Fruit fly (Drosophila melanogaster) whole organism, adult: ENCODE measurements around the gene CG34447.

ENCODE experiments used
- CG11617 ChIP-seq: fragments of 200-800 bp; sonication (Bioruptor generic); optimal IDR thresholded peaks from 2 replicates; lab custom pipeline; 2017; ENCODE audit warnings: mild to moderate bottlenecking, missing biosample characterization, missing genetic modification reagents, missing genetic modification characterization
- CG12768 ChIP-seq: fragments of 200-800 bp; sonication (Bioruptor generic); optimal IDR thresholded peaks from 2 replicates; lab custom pipeline; 2017; ENCODE audit warnings: missing biosample characterization, missing genetic modification characterization, mild to moderate bottlenecking, moderate library complexity, missing genetic modification reagents
- CG14711 ChIP-seq: fragments of 200-800 bp; sonication (Bioruptor generic); optimal IDR thresholded peaks from 2 replicates; lab custom pipeline; 2018; ENCODE audit warnings: missing biosample characterization, mild to moderate bottlenecking, missing genetic modification characterization, moderate library complexity
- CG1620 ChIP-seq: fragments of 200-800 bp; sonication (Bioruptor generic); optimal IDR thresholded peaks from 2 replicates; lab custom pipeline; 2016; ENCODE audit warnings: missing biosample characterization, missing genetic modification characterization
- CG33017 ChIP-seq: fragments of 200-800 bp; sonication (Bioruptor generic); optimal IDR thresholded peaks from 2 replicates; lab custom pipeline; 2018; ENCODE audit warnings: missing biosample characterization, mild to moderate bottlenecking, missing genetic modification characterization, moderate library complexity
- CG5204 ChIP-seq: fragments of 200-800 bp; sonication (Bioruptor generic); optimal IDR thresholded peaks from 2 replicates; lab custom pipeline; 2016; ENCODE audit warnings: missing biosample characterization, missing genetic modification characterization
- CG7045 ChIP-seq: fragments of 200-800 bp; sonication (Bioruptor generic); optimal IDR thresholded peaks from 2 replicates; lab custom pipeline; 2017; ENCODE audit warnings: missing biosample characterization, mild to moderate bottlenecking, missing genetic modification characterization
- CG7101 ChIP-seq: fragments of 200-800 bp; sonication (Bioruptor generic); optimal IDR thresholded peaks from 2 replicates; lab custom pipeline; 2018; ENCODE audit warnings: missing biosample characterization, mild to moderate bottlenecking, missing genetic modification characterization, moderate library complexity
- Clk ChIP-seq: fragments of 200-800 bp; sonication (Bioruptor generic); optimal IDR thresholded peaks from 2 replicates; lab custom pipeline; 2017; ENCODE audit warnings: missing biosample characterization, missing genetic modification characterization
- Crg-1 ChIP-seq: fragments of 200-800 bp; sonication (Bioruptor generic); optimal IDR thresholded peaks from 2 replicates; lab custom pipeline; 2016; ENCODE audit warnings: missing biosample characterization, missing genetic modification characterization
- Hr96 ChIP-seq: fragments of 200-800 bp; sonication (Bioruptor generic); optimal IDR thresholded peaks from 2 replicates; lab custom pipeline; 2016; ENCODE audit warnings: missing biosample characterization, missing genetic modification characterization
- Mnt ChIP-seq: fragments of 200-800 bp; sonication (Bioruptor generic); optimal IDR thresholded peaks from 2 replicates; lab custom pipeline; 2016; ENCODE audit warnings: missing biosample characterization, mild to moderate bottlenecking, missing genetic modification characterization
- bab1 ChIP-seq: fragments of 200-800 bp; sonication (Bioruptor generic); optimal IDR thresholded peaks from 3 replicates; lab custom pipeline; 2019; ENCODE audit warnings: missing biosample characterization, mild to moderate bottlenecking, missing genetic modification characterization, moderate library complexity
- cic ChIP-seq: fragments of 200-800 bp; sonication (Bioruptor generic); optimal IDR thresholded peaks from 2 replicates; lab custom pipeline; 2017; ENCODE audit warnings: missing biosample characterization, mild to moderate bottlenecking, missing genetic modification characterization, moderate library complexity
- cnc ChIP-seq, 2 experiments: fragments of >200 bp; optimal IDR thresholded peaks; 2 replicates each; lab custom pipeline; 2017
- kay ChIP-seq: fragments of 200-800 bp; sonication (Bioruptor generic); peaks from one replicate; lab custom pipeline; 2016; ENCODE audit warnings: missing biosample characterization, missing genetic modification characterization, borderline replicate concordance
- ovo ChIP-seq: fragments of 200-800 bp; sonication (Bioruptor generic); optimal IDR thresholded peaks from 2 replicates; lab custom pipeline; 2016; ENCODE audit warnings: missing biosample characterization, missing genetic modification characterization
- pad ChIP-seq: fragments of 200-800 bp; sonication (Bioruptor generic); optimal IDR thresholded peaks from 3 replicates; lab custom pipeline; 2017; ENCODE audit warnings: missing biosample characterization, missing genetic modification characterization, mild to moderate bottlenecking, moderate library complexity, missing genetic modification reagents
- tj ChIP-seq: fragments of 200-800 bp; sonication (Bioruptor generic); optimal IDR thresholded peaks from 3 replicates; lab custom pipeline; 2017; ENCODE audit warnings: missing biosample characterization, mild to moderate bottlenecking, missing genetic modification characterization, moderate library complexity
- toe ChIP-seq: fragments of 200-800 bp; sonication (Bioruptor generic); optimal IDR thresholded peaks from 2 replicates; lab custom pipeline; 2016; ENCODE audit warnings: missing biosample characterization, missing genetic modification characterization

CG34447 gene

dm6 chr2L:2391321-2391720, 28.5 kb downstream of the CG34447 start, which contains the start of gene CG46448:
CG46448 (plus strand) TSS chr2L:2391660.
- TF ChIP-seq CG7045 (GFP tag; lab: Kevin White, UChicago) (no peak), CG12768 (GFP tag; lab: Kevin White, UChicago) (no peak), Hr96 (GFP tag; lab: Kevin White, UChicago) (no peak), CG7101 (tag; lab: Kevin White, UChicago) (no peak), bab1 (GFP tag; lab: Kevin White, UChicago) (no peak), cnc (optimal IDR thresholded peaks at IDR 0.05; lab: Kevin White, UChicago) (no peak), CG33017 (tag; lab: Kevin White, UChicago) (no peak)

dm6 chr2L:2390589-2390988, 29.2 kb downstream of the CG34447 start, which contains the start of gene CG43750:
CG43750 (minus strand) TSS chr2L:2390689.
- TF ChIP-seq CG1620 (no peak), kay (GFP tag; lab: Kevin White, UChicago) (no peak), toe (no peak), Clk (no peak), ovo (GFP tag; lab: Kevin White, UChicago) (no peak), tj (GFP tag; lab: Kevin White, UChicago) (no peak), CG5204 (no peak), Crg-1 (GFP tag; lab: Kevin White, UChicago) (no peak), cic (GFP tag; lab: Kevin White, UChicago) (no peak), CG11617 (GFP tag; lab: Kevin White, UChicago) (no peak), cnc (optimal IDR thresholded peaks at IDR 0.05; lab: Kevin White, UChicago) (no peak), Mnt (GFP tag; lab: Kevin White, UChicago) (no peak), CG7045 (GFP tag; lab: Kevin White, UChicago) (no peak), pad (no peak), CG33017 (tag; lab: Kevin White, UChicago) (no peak), CG12768 (GFP tag; lab: Kevin White, UChicago) (no peak), bab1 (GFP tag; lab: Kevin White, UChicago) (no peak)

DNA sequence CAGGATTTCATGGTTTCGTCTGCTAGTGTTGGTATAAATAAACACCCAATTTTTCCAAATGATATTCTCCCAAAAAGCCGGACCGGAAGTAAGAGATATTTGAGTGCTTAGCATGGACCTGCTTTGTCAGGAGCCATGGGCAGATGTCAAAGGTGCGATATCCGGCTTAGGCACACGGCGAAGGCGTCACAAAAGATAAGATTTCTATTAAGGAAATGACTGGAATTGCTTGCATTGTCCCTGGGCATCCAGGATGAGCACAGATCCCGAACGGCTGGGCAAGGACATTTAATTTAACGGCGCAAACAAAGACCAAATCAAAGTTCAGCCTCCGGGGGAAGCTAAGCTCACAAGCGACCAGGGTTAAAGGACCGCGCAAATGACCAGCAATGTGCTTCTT, 34.1 kb downstream of the CG34447 start, which contains the start of gene CG3557:
Gene CG3557 (minus strand): TSS at position 101 of the 400 bp plus-strand sequence.
- no peak for TF ChIP-seq CG33017 (tag; lab: Kevin White, UChicago)
- TF ChIP-seq pad = no peak
- no peak for TF ChIP-seq Hr96 (GFP tag; lab: Kevin White, UChicago)
- TF ChIP-seq cnc (optimal IDR thresholded peaks at IDR 0.05; lab: Kevin White, UChicago) = no peak
- TF ChIP-seq cic (GFP tag; lab: Kevin White, UChicago) = no peak
- no peak for TF ChIP-seq Mnt (GFP tag; lab: Kevin White, UChicago)
- TF ChIP-seq Crg-1 (GFP tag; lab: Kevin White, UChicago) = no peak
- TF ChIP-seq CG7045 (GFP tag; lab: Kevin White, UChicago) = no peak
- no peak for TF ChIP-seq kay (GFP tag; lab: Kevin White, UChicago)
- no peak for TF ChIP-seq bab1 (GFP tag; lab: Kevin White, UChicago)
- TF ChIP-seq tj (GFP tag; lab: Kevin White, UChicago) = no peak
- TF ChIP-seq CG14711 (tag; lab: Kevin White, UChicago) = no peak
- TF ChIP-seq CG5204 = no peak
- TF ChIP-seq toe = no peak
- no peak for TF ChIP-seq CG12768 (GFP tag; lab: Kevin White, UChicago)
- no peak for TF ChIP-seq CG1620

dm6 chr2L:2382971-2383370, 36.8 kb downstream of the CG34447 start, which contains the start of gene PIG-Wa:
PIG-Wa (plus strand) TSS chr2L:2383202.
- TF ChIP-seq tj (GFP tag; lab: Kevin White, UChicago) (no peak), bab1 (GFP tag; lab: Kevin White, UChicago) (peak; percentile 18)

DNA sequence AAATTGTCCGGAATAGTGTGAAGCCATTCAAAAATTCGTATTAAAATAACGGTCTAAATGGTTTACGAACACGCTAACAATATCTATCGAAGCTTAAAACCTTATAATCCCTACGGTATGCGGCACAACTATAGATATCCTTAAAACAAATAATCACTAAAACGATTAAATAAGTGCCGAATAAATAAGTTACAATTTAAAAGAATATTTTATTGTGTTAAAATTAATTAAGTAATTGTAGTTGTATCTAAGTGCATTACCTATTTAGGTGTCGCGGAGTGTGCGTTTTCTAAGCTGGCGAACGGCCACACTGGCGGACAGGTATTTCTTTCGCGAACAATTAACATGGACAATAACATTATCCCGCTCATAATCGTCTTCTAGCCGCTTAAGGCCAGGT, 39.0 kb downstream of the CG34447 start, which contains the start of gene Eogt:
Gene Eogt (plus strand): TSS at position 293 of the 400 bp plus-strand sequence.
- TF ChIP-seq cnc (optimal IDR thresholded peaks at IDR 0.05; lab: Kevin White, UChicago) (no peak), Crg-1 (GFP tag; lab: Kevin White, UChicago) (peak; percentile 84), pad (peak; percentile 75), CG5204 (peak; percentile 77), Hr96 (GFP tag; lab: Kevin White, UChicago) (peak; percentile 55), CG7101 (tag; lab: Kevin White, UChicago) (peak; percentile 96), kay (GFP tag; lab: Kevin White, UChicago) (no peak), CG7045 (GFP tag; lab: Kevin White, UChicago) (peak; percentile 89), Mnt (GFP tag; lab: Kevin White, UChicago) (peak; percentile 61), cic (GFP tag; lab: Kevin White, UChicago) (peak; percentile 17), toe (peak; percentile 83), CG11617 (GFP tag; lab: Kevin White, UChicago) (peak; percentile 82), CG33017 (tag; lab: Kevin White, UChicago) (peak; percentile 97), CG14711 (tag; lab: Kevin White, UChicago) (peak; percentile 90), tj (GFP tag; lab: Kevin White, UChicago) (peak; percentile 55), CG12768 (GFP tag; lab: Kevin White, UChicago) (peak; percentile 90), Clk (peak; percentile 57), CG1620 (peak; percentile 69), bab1 (GFP tag; lab: Kevin White, UChicago) (peak; percentile 88), ovo (GFP tag; lab: Kevin White, UChicago) (peak; percentile 64)

DNA sequence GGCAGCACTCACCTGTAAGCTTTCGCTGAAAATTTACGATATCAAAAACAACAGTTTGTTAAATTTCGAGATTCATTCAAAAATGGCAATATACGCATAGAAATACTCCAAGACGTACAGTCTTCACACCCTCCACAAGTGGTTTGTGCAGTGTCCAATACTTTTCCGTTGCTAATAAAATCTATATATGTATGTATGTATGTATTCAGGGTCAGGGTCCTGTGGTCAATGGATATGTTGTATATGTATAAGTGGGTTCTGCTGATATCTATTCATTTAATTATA, 43.5 kb downstream of the CG34447 start:
- peak; percentile 66 for TF ChIP-seq cic (GFP tag; lab: Kevin White, UChicago)
- no peak for TF ChIP-seq CG5204
